Fruit fly (Drosophila melanogaster) whole organism, adult: ENCODE results near the gene Wdfy2.

Source experiments
- CG11617 ChIP-seq: fragments of 200-800 bp; sonication (Bioruptor generic); optimal IDR thresholded peaks from 2 replicates; lab custom pipeline; 2017; ENCODE audit warnings: mild to moderate bottlenecking, missing biosample characterization, missing genetic modification reagents, missing genetic modification characterization
- CG12768 ChIP-seq: fragments of 200-800 bp; sonication (Bioruptor generic); optimal IDR thresholded peaks from 2 replicates; lab custom pipeline; 2017; ENCODE audit warnings: missing biosample characterization, missing genetic modification characterization, mild to moderate bottlenecking, moderate library complexity, missing genetic modification reagents
- CG14711 ChIP-seq: fragments of 200-800 bp; sonication (Bioruptor generic); optimal IDR thresholded peaks from 2 replicates; lab custom pipeline; 2018; ENCODE audit warnings: missing biosample characterization, mild to moderate bottlenecking, missing genetic modification characterization, moderate library complexity
- CG1620 ChIP-seq: fragments of 200-800 bp; sonication (Bioruptor generic); optimal IDR thresholded peaks from 2 replicates; lab custom pipeline; 2016; ENCODE audit warnings: missing biosample characterization, missing genetic modification characterization
- CG33017 ChIP-seq: fragments of 200-800 bp; sonication (Bioruptor generic); optimal IDR thresholded peaks from 2 replicates; lab custom pipeline; 2018; ENCODE audit warnings: missing biosample characterization, mild to moderate bottlenecking, missing genetic modification characterization, moderate library complexity
- CG5204 ChIP-seq: fragments of 200-800 bp; sonication (Bioruptor generic); optimal IDR thresholded peaks from 2 replicates; lab custom pipeline; 2016; ENCODE audit warnings: missing biosample characterization, missing genetic modification characterization
- CG7045 ChIP-seq: fragments of 200-800 bp; sonication (Bioruptor generic); optimal IDR thresholded peaks from 2 replicates; lab custom pipeline; 2017; ENCODE audit warnings: missing biosample characterization, mild to moderate bottlenecking, missing genetic modification characterization
- CG7101 ChIP-seq: fragments of 200-800 bp; sonication (Bioruptor generic); optimal IDR thresholded peaks from 2 replicates; lab custom pipeline; 2018; ENCODE audit warnings: missing biosample characterization, mild to moderate bottlenecking, missing genetic modification characterization, moderate library complexity
- Clk ChIP-seq: fragments of 200-800 bp; sonication (Bioruptor generic); optimal IDR thresholded peaks from 2 replicates; lab custom pipeline; 2017; ENCODE audit warnings: missing biosample characterization, missing genetic modification characterization
- Crg-1 ChIP-seq: fragments of 200-800 bp; sonication (Bioruptor generic); optimal IDR thresholded peaks from 2 replicates; lab custom pipeline; 2016; ENCODE audit warnings: missing biosample characterization, missing genetic modification characterization
- Hr96 ChIP-seq: fragments of 200-800 bp; sonication (Bioruptor generic); optimal IDR thresholded peaks from 2 replicates; lab custom pipeline; 2016; ENCODE audit warnings: missing biosample characterization, missing genetic modification characterization
- Mnt ChIP-seq: fragments of 200-800 bp; sonication (Bioruptor generic); optimal IDR thresholded peaks from 2 replicates; lab custom pipeline; 2016; ENCODE audit warnings: missing biosample characterization, mild to moderate bottlenecking, missing genetic modification characterization
- bab1 ChIP-seq: fragments of 200-800 bp; sonication (Bioruptor generic); optimal IDR thresholded peaks from 3 replicates; lab custom pipeline; 2019; ENCODE audit warnings: missing biosample characterization, mild to moderate bottlenecking, missing genetic modification characterization, moderate library complexity
- cic ChIP-seq: fragments of 200-800 bp; sonication (Bioruptor generic); optimal IDR thresholded peaks from 2 replicates; lab custom pipeline; 2017; ENCODE audit warnings: missing biosample characterization, mild to moderate bottlenecking, missing genetic modification characterization, moderate library complexity
- cnc ChIP-seq, 2 experiments: fragments of >200 bp; optimal IDR thresholded peaks; 2 replicates each; lab custom pipeline; 2017
- kay ChIP-seq: fragments of 200-800 bp; sonication (Bioruptor generic); peaks from one replicate; lab custom pipeline; 2016; ENCODE audit warnings: missing biosample characterization, missing genetic modification characterization, borderline replicate concordance
- ovo ChIP-seq: fragments of 200-800 bp; sonication (Bioruptor generic); optimal IDR thresholded peaks from 2 replicates; lab custom pipeline; 2016; ENCODE audit warnings: missing biosample characterization, missing genetic modification characterization
- pad ChIP-seq: fragments of 200-800 bp; sonication (Bioruptor generic); optimal IDR thresholded peaks from 3 replicates; lab custom pipeline; 2017; ENCODE audit warnings: missing biosample characterization, missing genetic modification characterization, mild to moderate bottlenecking, moderate library complexity, missing genetic modification reagents
- tj ChIP-seq: fragments of 200-800 bp; sonication (Bioruptor generic); optimal IDR thresholded peaks from 3 replicates; lab custom pipeline; 2017; ENCODE audit warnings: missing biosample characterization, mild to moderate bottlenecking, missing genetic modification characterization, moderate library complexity
- toe ChIP-seq: fragments of 200-800 bp; sonication (Bioruptor generic); optimal IDR thresholded peaks from 2 replicates; lab custom pipeline; 2016; ENCODE audit warnings: missing biosample characterization, missing genetic modification characterization

The Wdfy2 gene

dm6 chr2L:10430802-10431476 is 7.8 kb downstream of the Wdfy2 start, which contains the start of the genes Bug22 and TfIIB:
Bug22 (minus strand) TSS chr2L:10430918.
TfIIB (plus strand) TSS chr2L:10431338.
- TF ChIP-seq bab1 (GFP tag; lab: Kevin White, UChicago), result peak; percentile 2
- peak; percentile 75 for TF ChIP-seq CG7101
- peak; percentile 83 for TF ChIP-seq CG11617 (GFP tag; lab: Kevin White, UChicago)
- TF ChIP-seq kay (GFP tag; lab: Kevin White, UChicago), result no peak
- peak; percentile 86 for TF ChIP-seq Mnt (GFP tag; lab: Kevin White, UChicago)
- TF ChIP-seq Crg-1, result peak; percentile 50
- TF ChIP-seq pad (GFP tag; lab: Kevin White, UChicago), result peak; percentile 42
- peak; percentile 64 for TF ChIP-seq CG12768 (GFP tag; lab: Kevin White, UChicago)
- TF ChIP-seq CG7045 (GFP tag; lab: Kevin White, UChicago), result peak; percentile 66
- TF ChIP-seq ovo, result peak; percentile 30
- TF ChIP-seq Hr96 (GFP tag; lab: Kevin White, UChicago), result no peak
- TF ChIP-seq cic (GFP tag; lab: Kevin White, UChicago), result no peak
- peak; percentile 40 for TF ChIP-seq tj
- TF ChIP-seq Clk (GFP tag; lab: Kevin White, UChicago), result peak; percentile 24
- TF ChIP-seq CG1620 (GFP tag; lab: Kevin White, UChicago), result peak; percentile 63
- TF ChIP-seq toe (GFP tag; lab: Kevin White, UChicago), result no peak
- TF ChIP-seq cnc (optimal IDR thresholded peaks at IDR 0.05; lab: Kevin White, UChicago), result no peak
- peak; percentile 53 for TF ChIP-seq CG33017
- TF ChIP-seq CG14711 (tag; lab: Kevin White, UChicago), result peak; percentile 93
- TF ChIP-seq CG5204 (GFP tag; lab: Kevin White, UChicago), result no peak

dm6 chr2L:10435606-10436160 is 12.6 kb downstream of the Wdfy2 start, which contains the start of the genes TBC1D16 and holn1:
TBC1D16 (minus strand) TSS chr2L:10435656.
holn1 (plus strand) TSS chr2L:10435995.
- no peak for TF ChIP-seq cic (GFP tag; lab: Kevin White, UChicago)
- TF ChIP-seq CG14711 (tag; lab: Kevin White, UChicago), result peak; percentile 21
- peak; percentile 35 for TF ChIP-seq CG7101

- TF ChIP-seq CG5204 (GFP tag; lab: Kevin White, UChicago) (no peak), cnc (optimal IDR thresholded peaks at IDR 0.05; lab: Kevin White, UChicago) (no peak), CG1620 (GFP tag; lab: Kevin White, UChicago) (no peak), toe (GFP tag; lab: Kevin White, UChicago) (no peak), tj (no peak), Crg-1 (no peak), CG11617 (GFP tag; lab: Kevin White, UChicago) (no peak), CG14711 (tag; lab: Kevin White, UChicago) (peak; percentile 95), bab1 (GFP tag; lab: Kevin White, UChicago) (peak; percentile 71), cic (GFP tag; lab: Kevin White, UChicago) (no peak), CG33017 (no peak), Clk (GFP tag; lab: Kevin White, UChicago) (no peak), CG12768 (GFP tag; lab: Kevin White, UChicago) (no peak), Mnt (GFP tag; lab: Kevin White, UChicago) (no peak), ovo (no peak)
These were observed 14.2 kb downstream of the Wdfy2 start, which contains the start of gene STUB1 for dm6 chr2L:10437317-10437716. STUB1 (plus strand) TSS chr2L:10437548.

dm6 chr2L:10439174-10439573 is 16.1 kb downstream of the Wdfy2 start, which contains the start of gene Nse4:
Nse4 (plus strand) TSS chr2L:10439440.
- no peak for TF ChIP-seq CG12768 (GFP tag; lab: Kevin White, UChicago)
- no peak for TF ChIP-seq kay (GFP tag; lab: Kevin White, UChicago)
- no peak for TF ChIP-seq Crg-1
- no peak for TF ChIP-seq tj
- no peak for TF ChIP-seq CG33017
- no peak for TF ChIP-seq CG14711 (tag; lab: Kevin White, UChicago)
- TF ChIP-seq CG7101, result no peak
- no peak for TF ChIP-seq CG5204 (GFP tag; lab: Kevin White, UChicago)
- no peak for TF ChIP-seq cnc (optimal IDR thresholded peaks at IDR 0.05; lab: Kevin White, UChicago)
- TF ChIP-seq pad (GFP tag; lab: Kevin White, UChicago), result no peak
- no peak for TF ChIP-seq cic (GFP tag; lab: Kevin White, UChicago)
- no peak for TF ChIP-seq bab1 (GFP tag; lab: Kevin White, UChicago)
- no peak for TF ChIP-seq Mnt (GFP tag; lab: Kevin White, UChicago)
- TF ChIP-seq toe (GFP tag; lab: Kevin White, UChicago), result no peak
- TF ChIP-seq ovo, result no peak
- no peak for TF ChIP-seq Clk (GFP tag; lab: Kevin White, UChicago)
- no peak for TF ChIP-seq CG7045 (GFP tag; lab: Kevin White, UChicago)

dm6 chr2L:10442048-10442790 is 19.1 kb downstream of the Wdfy2 start, which contains the start of gene loh:
loh (plus strand) TSS chr2L:10442534.
- TF ChIP-seq Hr96 (GFP tag; lab: Kevin White, UChicago) (no peak), CG14711 (tag; lab: Kevin White, UChicago) (no peak), ovo (no peak), Crg-1 (no peak), pad (GFP tag; lab: Kevin White, UChicago) (no peak), Clk (GFP tag; lab: Kevin White, UChicago) (no peak)
